Fruit fly (Drosophila melanogaster) whole organism, embryonic: ENCODE results near the gene CG3040.

Experiments used
- Asciz ChIP-seq: fragments of 200-800 bp; sonication (Bioruptor generic); optimal IDR thresholded peaks from 2 replicates; lab custom pipeline; 2017; ENCODE audit warnings: missing biosample characterization, mild to moderate bottlenecking, missing genetic modification characterization, missing genetic modification reagents
- Awh ChIP-seq: fragments of 200-800 bp; sonication (Bioruptor generic); IDR thresholded peaks from 2 replicates; pipeline ENCODE4, ENCODE4 v1.3.6; 2022; ENCODE audit warnings: missing biosample characterization, missing genetic modification characterization
- CG10959 ChIP-seq: fragments of 200-800 bp; sonication (Bioruptor generic); IDR thresholded peaks from 2 replicates; pipeline ENCODE4 v1.3.6; 2022; ENCODE audit warnings: missing biosample characterization, missing genetic modification characterization
- CG12104 ChIP-seq: fragments of 200-800 bp; sonication (Bioruptor generic); optimal IDR thresholded peaks from 3 replicates; lab custom pipeline; 2016; ENCODE audit warnings: missing biosample characterization, missing genetic modification characterization
- CG12659 ChIP-seq: fragments of 200-800 bp; sonication (Bioruptor generic); optimal IDR thresholded peaks from 3 replicates; lab custom pipeline; 2017; ENCODE audit warnings: mild to moderate bottlenecking, missing biosample characterization, missing genetic modification reagents, missing genetic modification characterization
- CG13296 ChIP-seq: fragments of 200-800 bp; sonication (Bioruptor generic); optimal IDR thresholded peaks from 3 replicates; lab custom pipeline; 2018; ENCODE audit warnings: missing biosample characterization, mild to moderate bottlenecking, missing genetic modification characterization
- CG1529 ChIP-seq: fragments of 200-800 bp; sonication (Bioruptor generic); optimal IDR thresholded peaks from 3 replicates; lab custom pipeline; 2018; ENCODE audit warnings: missing biosample characterization, missing genetic modification characterization
- CG16779 ChIP-seq: fragments of 200-800 bp; sonication (Bioruptor generic); IDR thresholded peaks from 2 replicates; pipeline ENCODE4 v1.3.6; 2022; ENCODE audit warnings: missing biosample characterization, missing genetic modification characterization
- CG17568 ChIP-seq: fragments of 200-800 bp; sonication (Bioruptor generic); optimal IDR thresholded peaks from 2 replicates; lab custom pipeline; 2018; ENCODE audit warnings: missing biosample characterization, mild to moderate bottlenecking, missing genetic modification characterization, moderate library complexity
- CG17802 ChIP-seq: fragments of 200-800 bp; sonication (Bioruptor generic); optimal IDR thresholded peaks from 2 replicates; lab custom pipeline; 2018; ENCODE audit warnings: missing biosample characterization, mild to moderate bottlenecking, missing genetic modification characterization, moderate library complexity
- CG17829 ChIP-seq: fragments of 200-800 bp; optimal IDR thresholded peaks from 2 replicates; lab custom pipeline; 2019; ENCODE audit warnings: missing biosample characterization, mild to moderate bottlenecking, missing genetic modification characterization, moderate library complexity
- CG2712 ChIP-seq: fragments of 200-800 bp; optimal IDR thresholded peaks from 3 replicates; lab custom pipeline; 2019; ENCODE audit warnings: missing biosample characterization, mild to moderate bottlenecking, missing genetic modification characterization, moderate library complexity
- CG3838 ChIP-seq: fragments of 200-800 bp; sonication (Bioruptor generic); optimal IDR thresholded peaks from 3 replicates; lab custom pipeline; 2016; ENCODE audit warnings: missing biosample characterization, missing genetic modification characterization
- CG4404 ChIP-seq: fragments of 200-800 bp; sonication (Bioruptor generic); IDR thresholded peaks from 2 replicates; pipeline ENCODE4 v1.3.6; 2022; ENCODE audit warnings: missing biosample characterization, missing genetic modification characterization
- CG6654 ChIP-seq: fragments of 200-800 bp; sonication (Bioruptor generic); optimal IDR thresholded peaks from 2 replicates; lab custom pipeline; 2017; ENCODE audit warnings: missing biosample characterization, mild to moderate bottlenecking, missing genetic modification characterization
- CHES-1-like ChIP-seq: fragments of 200-800 bp; sonication (Bioruptor generic); optimal IDR thresholded peaks from 2 replicates; lab custom pipeline; 2016; ENCODE audit warnings: missing biosample characterization, missing genetic modification characterization
- Chrac-16 ChIP-seq: fragments of 200-800 bp; sonication (Bioruptor generic); optimal IDR thresholded peaks from 3 replicates; lab custom pipeline; 2016; ENCODE audit warnings: missing biosample characterization, missing genetic modification characterization
- D19A ChIP-seq: fragments of 200-800 bp; optimal IDR thresholded peaks from 3 replicates; lab custom pipeline; 2019; ENCODE audit warnings: missing biosample characterization, mild to moderate bottlenecking, missing genetic modification characterization, moderate library complexity
- Doc3 ChIP-seq: fragments of 200-800 bp; sonication (Bioruptor generic); IDR thresholded peaks from 3 replicates; pipeline ENCODE4 v1.3.6; 2022; ENCODE audit warnings: missing biosample characterization, missing genetic modification characterization; ENCODE audit not compliant: partially characterized antibody
- Ets97D ChIP-seq: fragments of 200-800 bp; sonication (Bioruptor generic); optimal IDR thresholded peaks from 3 replicates; lab custom pipeline; 2016; ENCODE audit warnings: missing biosample characterization, missing genetic modification characterization
- Fer3 ChIP-seq: fragments of 200-800 bp; sonication (Bioruptor generic); optimal IDR thresholded peaks from 2 replicates; lab custom pipeline; 2018; ENCODE audit warnings: missing biosample characterization, mild to moderate bottlenecking, missing genetic modification characterization, moderate library complexity
- Gug ChIP-seq: fragments of 200-800 bp; sonication (Bioruptor generic); IDR thresholded peaks from 4 replicates; pipeline ENCODE4 v1.3.6; 2022; ENCODE audit warnings: missing biosample characterization, missing genetic modification characterization
- HmgD ChIP-seq: fragments of 200-800 bp; sonication (Bioruptor generic); optimal IDR thresholded peaks from 3 replicates; lab custom pipeline; 2016; ENCODE audit warnings: missing biosample characterization, missing genetic modification characterization
- HmgZ ChIP-seq: fragments of 200-800 bp; sonication (Bioruptor generic); optimal IDR thresholded peaks from 2 replicates; lab custom pipeline; 2018; ENCODE audit warnings: missing biosample characterization, mild to moderate bottlenecking, missing genetic modification characterization
- Kr ChIP-seq: fragments of 200-800 bp; sonication (Bioruptor generic); optimal IDR thresholded peaks from 2 replicates; lab custom pipeline; 2017; ENCODE audit warnings: missing biosample characterization, mild to moderate bottlenecking, missing genetic modification characterization
- Mes4 ChIP-seq: fragments of 200-800 bp; sonication (Bioruptor generic); optimal IDR thresholded peaks from 2 replicates; lab custom pipeline; 2016; ENCODE audit warnings: missing biosample characterization, missing genetic modification characterization
- NC2β ChIP-seq: fragments of 200-800 bp; sonication (Bioruptor generic); optimal IDR thresholded peaks from 2 replicates; lab custom pipeline; 2016; ENCODE audit warnings: missing biosample characterization, missing genetic modification characterization
- Scr ChIP-seq: fragments of 200-800 bp; sonication (Bioruptor generic); IDR thresholded peaks from 2 replicates; pipeline ENCODE4 v1.3.6; 2022; ENCODE audit warnings: missing biosample characterization, missing genetic modification characterization; ENCODE audit not compliant: partially characterized antibody
- Sox102F ChIP-seq: fragments of 200-800 bp; sonication (Bioruptor generic); optimal IDR thresholded peaks from 2 replicates; lab custom pipeline; 2018; ENCODE audit warnings: missing biosample characterization, mild to moderate bottlenecking, missing genetic modification characterization, moderate library complexity
- Spps ChIP-seq: fragments of 200-800 bp; sonication (Bioruptor generic); optimal IDR thresholded peaks from 2 replicates; lab custom pipeline; 2018; ENCODE audit warnings: missing biosample characterization, mild to moderate bottlenecking, missing genetic modification characterization
- Tbp ChIP-seq: fragments of >200 bp; optimal IDR thresholded peaks from 2 replicates; lab custom pipeline; 2018; ENCODE audit warnings: missing biosample characterization, missing genetic modification characterization
- br ChIP-seq: fragments of >200 bp; optimal IDR thresholded peaks from 2 replicates; lab custom pipeline; 2017
- croc ChIP-seq: fragments of 200-800 bp; sonication (Bioruptor generic); conservative IDR thresholded peaks from 3 replicates; pipeline ENCODE4 v1.3.6; 2022; ENCODE audit warnings: missing biosample characterization, missing genetic modification characterization
- cwo ChIP-seq: fragments of 200-800 bp; sonication (Bioruptor generic); optimal IDR thresholded peaks from 3 replicates; lab custom pipeline; 2017; ENCODE audit warnings: missing biosample characterization, missing genetic modification characterization, mild to moderate bottlenecking, moderate library complexity, missing genetic modification reagents
- dpn ChIP-seq, 2 experiments: fragments of 200-800 bp; sonication (Bioruptor generic); optimal IDR thresholded peaks; 3 replicates each; lab custom pipeline; 2016; ENCODE audit warnings: missing biosample characterization in 2 of 2, missing genetic modification characterization in 2 of 2
- en ChIP-seq: fragments of 200-800 bp; sonication (Bioruptor generic); optimal IDR thresholded peaks from 2 replicates; lab custom pipeline; 2016; ENCODE audit warnings: missing biosample characterization, missing genetic modification characterization
- ken ChIP-seq: fragments of 200-800 bp; sonication (Bioruptor generic); IDR thresholded peaks from 3 replicates; pipeline ENCODE4 v1.3.6; 2022; ENCODE audit warnings: missing biosample characterization, missing genetic modification characterization
- lmd ChIP-seq: fragments of 200-800 bp; sonication (Bioruptor generic); IDR thresholded peaks from 2 replicates; pipeline ENCODE4 v1.3.6; 2022; ENCODE audit warnings: missing biosample characterization, missing genetic modification characterization
- lov ChIP-seq, 2 experiments: fragments of 200-800 bp in 1 of 2; fragments of >200 bp in 1 of 2; sonication (Bioruptor generic) in 1 of 2; IDR thresholded peaks in 1 of 2; optimal IDR thresholded peaks in 1 of 2; 2 replicates in 1 of 2; 3 replicates in 1 of 2; pipeline versions ENCODE4 v1.3.6 to Lab custom; 2017 to 2022; ENCODE audit warnings: missing biosample characterization in 1 of 2, missing genetic modification characterization in 1 of 2
- luna ChIP-seq: fragments of 200-800 bp; sonication (Bioruptor generic); optimal IDR thresholded peaks from 2 replicates; lab custom pipeline; 2016; ENCODE audit warnings: missing biosample characterization, missing genetic modification characterization
- maf-S ChIP-seq: fragments of 200-800 bp; sonication (Bioruptor generic); optimal IDR thresholded peaks from 2 replicates; lab custom pipeline; 2016; ENCODE audit warnings: missing biosample characterization, missing genetic modification characterization
- salm ChIP-seq: fragments of 200-800 bp; sonication (Bioruptor generic); optimal IDR thresholded peaks from 2 replicates; lab custom pipeline; 2018; ENCODE audit warnings: missing biosample characterization, mild to moderate bottlenecking, missing genetic modification characterization
- sd ChIP-seq: fragments of 200-800 bp; sonication (Bioruptor generic); optimal IDR thresholded peaks from 3 replicates; lab custom pipeline; 2018; ENCODE audit warnings: missing biosample characterization, mild to moderate bottlenecking, missing genetic modification characterization, moderate library complexity
- sens-2 ChIP-seq: fragments of 200-800 bp; sonication (Bioruptor generic); IDR thresholded peaks from 2 replicates; pipeline ENCODE4 v1.3.6; 2022; ENCODE audit warnings: missing biosample characterization, missing genetic modification characterization
- sim ChIP-seq: fragments of 200-800 bp; sonication (Bioruptor generic); IDR thresholded peaks from 2 replicates; pipeline ENCODE4 v1.3.6; 2022; ENCODE audit warnings: missing biosample characterization, missing genetic modification characterization
- slbo ChIP-seq: fragments of 200-800 bp; sonication (Bioruptor generic); IDR thresholded peaks from 2 replicates; pipeline ENCODE4 v1.3.6; 2022; ENCODE audit warnings: missing biosample characterization, missing genetic modification characterization
- twi ChIP-seq: fragments of 200-800 bp; optimal IDR thresholded peaks from 2 replicates; lab custom pipeline; 2019; ENCODE audit warnings: missing biosample characterization, mild to moderate bottlenecking, missing genetic modification characterization, moderate library complexity
- tx ChIP-seq: fragments of 200-800 bp; sonication (Bioruptor generic); optimal IDR thresholded peaks from 2 replicates; lab custom pipeline; 2016; ENCODE audit warnings: missing biosample characterization, missing genetic modification characterization
- zen ChIP-seq: fragments of 200-800 bp; sonication (Bioruptor generic); optimal IDR thresholded peaks from 3 replicates; lab custom pipeline; 2018; ENCODE audit warnings: missing biosample characterization, mild to moderate bottlenecking, missing genetic modification characterization, moderate library complexity

The CG3040 gene

dm6 chrX:6985182-6985851 lies 12.1 kb upstream of the CG3040 start:
- TF ChIP-seq NC2β (GFP tag; lab: Kevin White, UChicago) (peak; percentile 88), CG17802 (tag; lab: Kevin White, UChicago) (peak; percentile 50), CG17829 (tag; lab: Kevin White, UChicago) (peak; percentile 88), Chrac-16 (GFP tag; lab: Kevin White, UChicago) (peak; percentile 80), Kr (GFP tag; lab: Kevin White, UChicago) (no peak), zen (tag; lab: Kevin White, UChicago) (peak; percentile 41), sd (tag; lab: Kevin White, UChicago) (peak; percentile 63), maf-S (GFP tag; lab: Kevin White, UChicago) (peak; percentile 70), sens-2 (peak; percentile 53; the same call in 1 of the 2 replicates), Fer3 (tag; lab: Kevin White, UChicago) (peak; percentile 44), CG10959 (peak; percentile 67), CG2712 (tag; lab: Kevin White, UChicago) (peak; percentile 94), salm (tag; lab: Kevin White, UChicago) (peak; percentile 62), HmgZ (tag; lab: Kevin White, UChicago) (peak; percentile 7), Asciz (peak; percentile 72), HmgD (GFP tag; lab: Kevin White, UChicago) (peak; percentile 8), CG13296 (GFP tag; lab: Kevin White, UChicago) (peak; percentile 19), en (GFP tag; lab: Kevin White, UChicago) (peak; percentile 60), CG1529 (GFP tag; lab: Kevin White, UChicago) (peak; percentile 82), CG4404 (GFP tag; lab: Robert Waterston, UW) (peak; percentile 70), twi (tag; lab: Kevin White, UChicago) (peak; percentile 74), lmd (peak; percentile 64), CG6654 (GFP tag; lab: Kevin White, UChicago) (peak; percentile 55), CG3838 (GFP tag; lab: Kevin White, UChicago) (peak; percentile 49), CG17568 (peak; percentile 67), D19A (peak; percentile 92), Mes4 (GFP tag; lab: Kevin White, UChicago) (peak; percentile 72), Scr (peak; percentile 44; the same call in 1 of the 2 replicates), luna (GFP tag; lab: Kevin White, UChicago) (no peak), tx (GFP tag; lab: Kevin White, UChicago) (peak; percentile 63), Gug (GFP tag; lab: Robert Waterston, UW) (peak; percentile 43; the same call in 1 of the 4 replicates), Sox102F (GFP tag; lab: Kevin White, UChicago) (peak; percentile 77), Awh (GFP tag; lab: Robert Waterston, UW) (peak; percentile 80), croc (GFP tag; lab: Robert Waterston, UW) (peak; percentile 83), dpn (GFP tag; optimal IDR thresholded peaks at IDR 0.05; lab: Kevin White, UChicago) (peak; percentile 64 to 82), Spps (tag; lab: Kevin White, UChicago) (peak; percentile 79), Ets97D (peak; percentile 37), CG12659 (peak; percentile 58), cwo (peak; percentile 49), Tbp (GFP tag; lab: Kevin White, UChicago) (no peak), lov (optimal IDR thresholded peaks at IDR 0.05; lab: Kevin White, UChicago) (no peak), lov (GFP tag; IDR thresholded peaks at IDR 0.05; lab: Robert Waterston, UW) (peak; percentile 79; the same call in 2 of the 3 replicates), CHES-1-like (GFP tag; lab: Kevin White, UChicago) (peak; percentile 73), br (no peak), slbo (GFP tag; lab: Robert Waterston, UW) (peak; percentile 66), ken (GFP tag; lab: Robert Waterston, UW) (0 out of 3 replicates have a peak, but pooled peaks have one; percentile 63), sim (GFP tag; lab: Robert Waterston, UW) (0 out of 2 replicates have a peak, but pooled peaks have one; percentile 12), CG16779 (GFP tag; lab: Robert Waterston, UW) (no peak), Doc3 (GFP tag; lab: Robert Waterston, UW) (no peak), CG12104 (GFP tag; lab: Kevin White, UChicago) (peak; percentile 22)
